Worm (Caenorhabditis elegans) whole organism, L1 larva: Measurements from ENCODE around the gene sdz-4.

Experiments used
- C34B4.2 ChIP-seq: sonication (generic microtip); optimal IDR thresholded peaks from 2 replicates; lab custom pipeline; 2017; ENCODE audit warnings: mild to moderate bottlenecking, missing genetic modification characterization, missing compliant biosample characterization
- dpl-1 ChIP-seq, 3 experiments: fragments of 150-350 bp in 2 of 3; sonication (generic microtip) in 1 of 3; optimal IDR thresholded peaks; 2 replicates each; lab custom pipeline; 2014 to 2017; ENCODE audit warnings: missing biosample characterization in 3 of 3, missing genetic modification characterization in 3 of 3, missing genetic modification reagents in 3 of 3
- grh-1 ChIP-seq: fragments of 200-800 bp; sonication (Bioruptor generic); IDR thresholded peaks from 2 replicates; pipeline ENCODE4 v1.3.6; 2022; ENCODE audit warnings: missing genetic modification reagents, missing genetic modification characterization, missing compliant biosample characterization
- hlh-17 ChIP-seq: fragments of 200-800 bp; sonication (Bioruptor generic); optimal IDR thresholded peaks from 2 replicates; lab custom pipeline; 2018; ENCODE audit warnings: missing genetic modification characterization, mild to moderate bottlenecking, missing compliant biosample characterization, moderate library complexity, borderline replicate concordance
- mep-1 ChIP-seq: fragments of 150-350 bp; optimal IDR thresholded peaks from 2 replicates; lab custom pipeline; 2014; ENCODE audit warnings: missing biosample characterization, missing genetic modification characterization
- nhr-237 ChIP-seq: fragments of 150-350 bp; optimal IDR thresholded peaks from 2 replicates; lab custom pipeline; 2014; ENCODE audit warnings: missing biosample characterization, missing genetic modification characterization
- nhr-76 ChIP-seq: sonication (generic microtip); optimal IDR thresholded peaks from 2 replicates; lab custom pipeline; 2017; ENCODE audit warnings: missing biosample characterization, missing genetic modification characterization
- pqm-1 ChIP-seq: sonication (generic microtip); optimal IDR thresholded peaks from 3 replicates; lab custom pipeline; 2017; ENCODE audit warnings: missing biosample characterization, missing genetic modification characterization
- ztf-11 ChIP-seq, 2 experiments: sonication (generic microtip); optimal IDR thresholded peaks; 2 replicates each; lab custom pipeline; 2016 to 2017; ENCODE audit warnings: missing genetic modification characterization in 2 of 2, missing biosample characterization in 1 of 2, missing compliant biosample characterization in 1 of 2

DNA sequence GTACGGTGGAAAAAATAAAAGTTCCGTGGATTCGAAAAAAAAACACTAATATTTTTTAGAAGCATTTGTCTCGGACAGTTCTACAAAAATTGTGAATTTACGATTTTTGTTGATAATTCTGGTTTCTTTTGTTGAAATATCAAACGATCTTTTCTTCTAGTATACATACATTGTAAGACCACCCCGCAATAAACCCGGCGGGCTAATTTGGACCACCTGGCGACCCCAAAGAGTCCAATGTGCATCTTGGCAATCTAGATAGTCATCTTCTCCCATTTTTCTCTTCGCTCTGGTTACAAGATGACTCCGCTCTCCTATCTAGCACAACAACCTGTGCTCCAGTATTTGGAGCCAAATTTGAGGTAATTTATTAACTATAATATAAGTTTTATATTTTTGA, 42.9 kb upstream of the sdz-4 start, which contains the start of gene fbxc-29:
- no peak for TF ChIP-seq mep-1 (tag; lab: Kevin White, UChicago)
- TF ChIP-seq C34B4.2 (tag; lab: Kevin White, UChicago) = no peak
- no peak for TF ChIP-seq ztf-11 (tag; optimal IDR thresholded peaks at IDR 0.05; lab: Kevin White, UChicago)
- no peak for TF ChIP-seq nhr-76 (tag; lab: Kevin White, UChicago)
- TF ChIP-seq hlh-17 (GFP tag; lab: Kevin White, UChicago) = no peak
- TF ChIP-seq nhr-237 (tag; lab: Kevin White, UChicago) = no peak
- TF ChIP-seq dpl-1 (GFP tag; optimal IDR thresholded peaks at IDR 0.05; lab: Kevin White, UChicago) = no peak
- no peak for TF ChIP-seq pqm-1 (tag; lab: Kevin White, UChicago)
- TF ChIP-seq grh-1 = no peak
